Worm (Caenorhabditis elegans): ENCODE data around the gene gtf-2A2.

The gtf-2A2 gene

ce11 chrIII:12639214-12639613 is 14.6 kb downstream of the gtf-2A2 start:
- TF ChIP-seq nhr-47 (tag; optimal IDR thresholded peaks at IDR 0.05) = no peak
- no peak for TF ChIP-seq efl-1 (optimal IDR thresholded peaks at IDR 0.05)
- TF ChIP-seq efl-1 (GFP tag; optimal IDR thresholded peaks at IDR 0.05 in 1 of 2) = no peak
- TF ChIP-seq lin-15B (tag; optimal IDR thresholded peaks at IDR 0.05) = no peak
- no peak for TF ChIP-seq ces-1 (GFP tag; optimal IDR thresholded peaks at IDR 0.05)
- no peak for TF ChIP-seq lir-3 (tag; optimal IDR thresholded peaks at IDR 0.05; ENCODE audit: poor library complexity)
- no peak for TF ChIP-seq hpl-2 (GFP tag; optimal IDR thresholded peaks at IDR 0.05)
- TF ChIP-seq zag-1 (tag; optimal IDR thresholded peaks at IDR 0.05) = no peak
- no peak for TF ChIP-seq snu-23 (GFP tag; optimal IDR thresholded peaks at IDR 0.05)
- TF ChIP-seq elt-2 (tag; optimal IDR thresholded peaks at IDR 0.05) = no peak
- no peak for TF ChIP-seq snpc-4 (tag; optimal IDR thresholded peaks at IDR 0.05)
- TF ChIP-seq alr-1 (tag; optimal IDR thresholded peaks at IDR 0.05; ENCODE audit: borderline replicate concordance) = no peak
- TF ChIP-seq nhr-76 (tag; optimal IDR thresholded peaks at IDR 0.05) = no peak

DNA sequence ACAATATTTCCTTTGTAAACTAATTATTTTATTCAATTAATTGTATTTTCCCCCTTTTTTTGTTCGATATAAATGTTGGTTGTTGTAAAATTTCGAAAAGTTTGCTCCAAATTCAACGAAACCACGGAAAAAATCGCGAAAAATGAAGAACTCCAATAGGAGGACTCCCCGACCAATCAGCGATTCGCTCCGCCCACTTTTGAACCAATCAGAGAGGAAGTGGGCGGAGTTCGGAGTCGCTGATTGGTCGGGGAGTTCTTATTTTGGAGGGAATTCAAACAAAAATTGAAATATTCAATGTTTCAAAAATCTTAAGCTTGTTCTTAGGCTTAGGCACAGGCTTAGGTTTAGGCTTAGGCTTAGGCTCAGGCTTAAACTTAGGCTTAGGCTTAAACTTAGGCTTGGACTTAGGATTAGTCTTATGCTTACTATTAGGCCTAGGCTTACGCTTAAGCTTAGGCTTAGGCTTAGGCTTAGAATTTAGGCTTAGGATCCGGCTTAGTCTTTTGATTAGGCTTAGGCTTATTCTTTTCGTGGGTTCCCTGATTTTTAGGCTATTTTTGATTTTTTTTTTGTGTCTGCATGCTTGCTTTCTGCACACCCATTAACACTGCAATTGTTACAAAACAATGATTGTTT is 15.9 kb downstream of the gtf-2A2 start:
- TF ChIP-seq ceh-82 (tag; optimal IDR thresholded peaks at IDR 0.05) (no peak), nhr-85 (tag) (peak; percentile 40), efl-3 (GFP tag; optimal IDR thresholded peaks at IDR 0.05) (no peak)

ce11 chrIII:12642511-12643168 is 18.1 kb downstream of the gtf-2A2 start:
- TF ChIP-seq ets-5 (GFP tag; IDR thresholded peaks at IDR 0.05) (no peak), nhr-85 (tag) (peak; percentile 54)

DNA sequence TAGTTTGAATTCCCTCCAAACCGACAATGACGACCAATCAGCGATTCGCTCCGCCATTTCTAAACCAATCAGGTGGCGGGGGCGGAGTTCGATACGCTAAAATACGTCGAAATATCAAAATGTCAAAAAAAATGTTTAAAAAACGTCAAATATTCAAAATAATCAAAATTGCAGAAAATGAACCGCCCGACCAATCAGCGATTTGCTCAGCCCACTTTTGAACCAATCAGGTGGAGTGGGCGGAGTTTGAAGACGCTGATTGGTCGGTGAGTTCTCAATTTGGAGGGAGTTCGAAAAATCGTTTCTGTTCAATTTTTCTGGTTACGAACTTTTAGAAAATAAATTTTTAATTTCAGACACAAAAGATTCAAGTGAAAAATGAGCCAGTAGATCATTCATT is 20.1 kb downstream of the gtf-2A2 start:
- TF ChIP-seq fkh-8 (tag; optimal IDR thresholded peaks at IDR 0.05) = no peak
- TF ChIP-seq hlh-17 (GFP tag; optimal IDR thresholded peaks at IDR 0.05; ENCODE audit: borderline replicate concordance) = no peak
- TF ChIP-seq sup-37 (GFP tag; optimal IDR thresholded peaks at IDR 0.05) = no peak
- no peak for TF ChIP-seq lin-14 (GFP tag; optimal IDR thresholded peaks at IDR 0.05)
- no peak for TF ChIP-seq nhr-84 (tag; optimal IDR thresholded peaks at IDR 0.05)
- TF ChIP-seq ceh-88 (GFP tag; IDR thresholded peaks at IDR 0.05) = no peak

ce11 chrIII:12651946-12652345 is 27.4 kb downstream of the gtf-2A2 start:
- TF ChIP-seq dpl-1 (GFP tag; optimal IDR thresholded peaks at IDR 0.05) (no peak), nhr-19 (GFP tag; conservative IDR thresholded peaks at IDR 0.05) (no peak), nhr-71 (tag; optimal IDR thresholded peaks at IDR 0.05) (no peak), unc-62 (GFP tag; optimal IDR thresholded peaks at IDR 0.05) (no peak), nhr-47 (tag; optimal IDR thresholded peaks at IDR 0.05) (no peak), Y116A8C.19 (tag; optimal IDR thresholded peaks at IDR 0.05; ENCODE audit: borderline replicate concordance) (no peak)

- TF ChIP-seq ets-5 (GFP tag; IDR thresholded peaks at IDR 0.05) = no peak
- TF ChIP-seq zag-1 (tag; optimal IDR thresholded peaks at IDR 0.05) = no peak
- no peak for TF ChIP-seq sox-4 (tag; optimal IDR thresholded peaks at IDR 0.05)
- TF ChIP-seq nhr-77 (tag; optimal IDR thresholded peaks at IDR 0.05) = no peak
- TF ChIP-seq nhr-28 (tag; optimal IDR thresholded peaks at IDR 0.05) = no peak
- TF ChIP-seq mep-1 (tag; optimal IDR thresholded peaks at IDR 0.05) = no peak
- no peak for TF ChIP-seq C34B4.2 (tag; optimal IDR thresholded peaks at IDR 0.05)
- no peak for TF ChIP-seq nhr-11 (tag; optimal IDR thresholded peaks at IDR 0.05)
- TF ChIP-seq fkh-8 (tag; optimal IDR thresholded peaks at IDR 0.05) = no peak
- no peak for TF ChIP-seq lin-39 (tag; optimal IDR thresholded peaks at IDR 0.05)
- no peak for TF ChIP-seq lsy-2 (tag; optimal IDR thresholded peaks at IDR 0.05)
- no peak for TF ChIP-seq xbp-1 (tag; optimal IDR thresholded peaks at IDR 0.05)
- TF ChIP-seq snu-23 (GFP tag; optimal IDR thresholded peaks at IDR 0.05) = no peak
These were observed 28.0 kb downstream of the gtf-2A2 start for ce11 chrIII:12652609-12653008.

Data from whole organism, L1 larva.